Worm (Caenorhabditis elegans) whole organism, early embryonic: ENCODE data around the gene hot-1.

Experiments used
- B0310.2 ChIP-seq: sonication (generic microtip); optimal IDR thresholded peaks from 2 replicates; lab custom pipeline; 2016; ENCODE audit warnings: mild to moderate bottlenecking, missing genetic modification characterization, missing compliant biosample characterization
- ama-1 ChIP-seq: fragments of 150-350 bp; optimal IDR thresholded peaks from 2 replicates; lab custom pipeline; 2014
- ceh-13 ChIP-seq: fragments of 200-800 bp; sonication (Bioruptor generic); optimal IDR thresholded peaks from 2 replicates; lab custom pipeline; 2018; ENCODE audit warnings: mild to moderate bottlenecking, missing genetic modification characterization, missing compliant biosample characterization
- ceh-36 ChIP-seq: sonication (generic microtip); optimal IDR thresholded peaks from 2 replicates; lab custom pipeline; 2016; ENCODE audit warnings: missing genetic modification characterization, inconsistent platforms, missing compliant biosample characterization
- ets-7 ChIP-seq: sonication (generic microtip); optimal IDR thresholded peaks from 2 replicates; lab custom pipeline; 2016; ENCODE audit warnings: missing genotype, missing genetic modification characterization, missing compliant biosample characterization
- flt-1 ChIP-seq: fragments of 200-800 bp; sonication (Bioruptor generic); IDR thresholded peaks from 2 replicates; pipeline ENCODE4 v1.3.6; 2022; ENCODE audit warnings: missing genetic modification characterization, missing compliant biosample characterization
- hmg-4 ChIP-seq: fragments of 200-800 bp; sonication (Bioruptor generic); optimal IDR thresholded peaks from 2 replicates; lab custom pipeline; 2018; ENCODE audit warnings: mild to moderate bottlenecking, missing genetic modification characterization, missing compliant biosample characterization
- hnd-1 ChIP-seq: sonication (generic microtip); optimal IDR thresholded peaks from 2 replicates; lab custom pipeline; 2016; ENCODE audit warnings: missing genetic modification characterization, missing compliant biosample characterization
- pes-1 ChIP-seq: fragments of 200-800 bp; sonication (Bioruptor generic); IDR thresholded peaks from 2 replicates; pipeline ENCODE4 v1.3.6; 2022; ENCODE audit warnings: missing genetic modification reagents, missing genetic modification characterization, missing compliant biosample characterization
- scrt-1 ChIP-seq: fragments of 200-800 bp; sonication (Bioruptor generic); IDR thresholded peaks from 2 replicates; pipeline ENCODE4 v1.3.6; 2022; ENCODE audit warnings: missing genetic modification characterization, missing compliant biosample characterization
- sea-1 ChIP-seq: fragments of 200-800 bp; sonication (Bioruptor generic); conservative IDR thresholded peaks from 2 replicates; pipeline ENCODE4 v1.3.6; 2022; ENCODE audit warnings: missing genetic modification characterization, missing compliant biosample characterization
- tbx-37 ChIP-seq: fragments of 200-800 bp; sonication (Bioruptor generic); conservative IDR thresholded peaks from 2 replicates; pipeline ENCODE4 v1.3.6; 2022; ENCODE audit warnings: missing genetic modification reagents, missing genetic modification characterization, missing compliant biosample characterization

DNA sequence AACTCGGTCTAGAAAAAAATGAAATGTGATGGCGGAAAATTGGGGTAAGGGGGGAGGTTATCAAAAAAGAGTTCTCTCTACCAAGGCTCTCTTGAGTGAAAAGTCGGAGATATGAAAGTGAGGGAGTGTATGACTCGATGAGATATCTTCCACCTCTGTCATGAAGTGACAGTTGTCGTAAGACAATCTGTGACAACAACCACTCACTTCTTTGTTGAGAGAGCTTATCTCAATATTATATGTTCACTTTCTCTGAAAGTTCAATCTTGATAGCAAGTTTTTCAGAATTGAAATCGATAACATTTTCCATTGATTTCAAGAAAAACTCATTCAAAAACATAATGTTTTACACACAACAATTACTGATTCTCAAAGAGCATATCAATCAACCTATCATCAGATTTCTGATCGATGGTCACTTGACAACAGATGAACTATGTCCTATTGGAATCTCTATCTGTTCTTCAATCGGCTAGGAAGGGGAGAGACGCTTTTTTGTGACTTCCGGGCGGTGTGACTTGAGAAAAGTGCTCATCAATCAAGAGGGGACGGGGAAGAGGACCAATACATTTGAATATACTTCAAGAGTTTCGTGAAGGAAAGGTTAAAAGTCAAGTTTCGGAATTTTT lies 44.1 kb upstream of the hot-1 start:
- TF ChIP-seq ama-1: no peak
- no peak for TF ChIP-seq B0310.2 (tag; lab: Kevin White, UChicago)
- no peak for TF ChIP-seq ceh-13 (GFP tag; lab: Kevin White, UChicago)
- no peak for TF ChIP-seq ceh-36 (tag; lab: Kevin White, UChicago)
- no peak for TF ChIP-seq pes-1 (GFP tag; lab: Robert Waterston, UW)
- no peak for TF ChIP-seq flt-1 (GFP tag; lab: Robert Waterston, UW)
- no peak for TF ChIP-seq hnd-1 (tag; lab: Kevin White, UChicago)
- TF ChIP-seq ets-7 (tag; lab: Kevin White, UChicago): no peak
- no peak for TF ChIP-seq hmg-4 (GFP tag; lab: Kevin White, UChicago)
- no peak for TF ChIP-seq scrt-1 (GFP tag; lab: Robert Waterston, UW)
- TF ChIP-seq tbx-37: no peak
- no peak for TF ChIP-seq sea-1 (GFP tag; lab: Robert Waterston, UW)
